Worm (Caenorhabditis elegans): Measurements from ENCODE around the gene fbxa-1.

DNA sequence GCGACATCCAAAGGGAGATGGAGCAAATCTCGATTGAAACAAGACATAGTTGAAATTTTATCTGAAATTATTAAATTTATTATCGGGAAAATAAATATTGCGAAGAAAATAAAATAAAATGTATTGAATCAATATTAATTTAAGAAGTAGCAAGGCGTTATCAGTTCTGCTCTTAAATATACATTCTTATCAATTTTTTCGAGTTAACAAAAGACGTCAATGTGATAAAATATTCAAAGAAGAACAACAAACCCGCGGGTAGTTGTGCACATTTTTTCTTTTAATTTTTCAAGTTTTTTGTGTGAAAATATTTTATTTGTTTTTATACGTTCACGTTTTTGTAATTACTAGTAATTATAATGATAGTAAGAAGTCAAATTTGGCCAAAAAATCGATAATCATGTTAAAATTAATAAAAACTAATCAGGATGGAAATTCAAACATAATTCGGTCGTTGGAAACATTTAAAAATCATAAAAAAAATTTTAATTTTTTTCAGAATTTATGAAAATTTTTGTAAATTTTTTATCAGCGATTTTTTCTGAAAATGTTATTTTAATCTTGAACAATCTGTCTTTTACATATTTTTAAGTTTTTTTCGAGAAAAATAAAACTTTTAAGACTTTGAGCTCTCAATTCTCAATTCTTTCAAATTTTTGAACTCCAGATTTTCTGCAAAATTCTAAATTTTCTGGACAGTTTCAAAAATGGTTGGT is 41.8 kb downstream of the fbxa-1 start, which contains the start of gene fbxa-9:
- TF ChIP-seq skn-1 (tag; optimal IDR thresholded peaks at IDR 0.05) (no peak), unc-55 (GFP tag; optimal IDR thresholded peaks at IDR 0.05) (no peak), nhr-25 (tag; optimal IDR thresholded peaks at IDR 0.05) (no peak)

All from whole organism, L2 larva.